Fruit fly (Drosophila melanogaster) whole organism, prepupa: ENCODE data around the gene Acsx1R.

Experiments
- Blimp-1 ChIP-seq: fragments of 200-800 bp; sonication (Bioruptor generic); optimal IDR thresholded peaks from 3 replicates; lab custom pipeline; 2017; ENCODE audit warnings: missing biosample characterization, missing genetic modification characterization, mild to moderate bottlenecking, moderate library complexity, missing genetic modification reagents
- CG10631 ChIP-seq: fragments of 200-800 bp; sonication (Bioruptor generic); optimal IDR thresholded peaks from 2 replicates; lab custom pipeline; 2016; ENCODE audit warnings: missing biosample characterization, missing genetic modification characterization
- CG11294 ChIP-seq: fragments of 200-800 bp; sonication (Bioruptor generic); IDR thresholded peaks from 2 replicates; pipeline ENCODE4 v1.3.6; 2022; ENCODE audit warnings: missing biosample characterization, missing genetic modification characterization
- CG11902 ChIP-seq: fragments of 200-800 bp; sonication (Bioruptor generic); optimal IDR thresholded peaks from 3 replicates; lab custom pipeline; 2016; ENCODE audit warnings: missing biosample characterization, missing genetic modification characterization
- CG15336 ChIP-seq: fragments of 200-800 bp; sonication (Bioruptor generic); IDR thresholded peaks from 2 replicates; pipeline ENCODE4 v1.3.6; 2022; ENCODE audit warnings: missing biosample characterization, missing genetic modification characterization
- CG1621 ChIP-seq: fragments of 200-800 bp; sonication (Bioruptor generic); optimal IDR thresholded peaks from 3 replicates; lab custom pipeline; 2018; ENCODE audit warnings: missing biosample characterization, mild to moderate bottlenecking, missing genetic modification characterization
- CG16779 ChIP-seq: fragments of 200-800 bp; sonication (Bioruptor generic); optimal IDR thresholded peaks from 3 replicates; lab custom pipeline; 2017; ENCODE audit warnings: missing biosample characterization, mild to moderate bottlenecking, missing genetic modification characterization
- CG32006 ChIP-seq: fragments of 200-800 bp; sonication (Bioruptor generic); optimal IDR thresholded peaks from 3 replicates; lab custom pipeline; 2017; ENCODE audit warnings: missing biosample characterization, mild to moderate bottlenecking, missing genetic modification characterization
- CG3919 ChIP-seq: fragments of 200-800 bp; sonication (Bioruptor generic); optimal IDR thresholded peaks from 3 replicates; lab custom pipeline; 2016; ENCODE audit warnings: missing biosample characterization, missing genetic modification characterization
- CG4318 ChIP-seq: fragments of 200-800 bp; sonication (Bioruptor generic); optimal IDR thresholded peaks from 3 replicates; lab custom pipeline; 2017; ENCODE audit warnings: missing biosample characterization, mild to moderate bottlenecking, missing genetic modification characterization
- CG6163 ChIP-seq: fragments of 200-800 bp; sonication (Bioruptor generic); IDR thresholded peaks from 3 replicates; pipeline ENCODE4 v1.3.6; 2022; ENCODE audit warnings: missing biosample characterization, missing genetic modification characterization
- CG6276 ChIP-seq: fragments of 200-800 bp; sonication (Bioruptor generic); optimal IDR thresholded peaks from 2 replicates; lab custom pipeline; 2017; ENCODE audit warnings: missing biosample characterization, mild to moderate bottlenecking, missing genetic modification characterization
- CG6792 ChIP-seq: fragments of 200-800 bp; sonication (Bioruptor generic); optimal IDR thresholded peaks from 3 replicates; lab custom pipeline; 2016; ENCODE audit warnings: missing biosample characterization, missing genetic modification characterization
- CG8119 ChIP-seq: fragments of 200-800 bp; sonication (Bioruptor generic); IDR thresholded peaks from 3 replicates; pipeline ENCODE4 v1.3.6; 2022; ENCODE audit warnings: missing biosample characterization, missing genetic modification characterization
- CG8632 ChIP-seq: fragments of 200-800 bp; sonication (Bioruptor generic); optimal IDR thresholded peaks from 3 replicates; lab custom pipeline; 2016; ENCODE audit warnings: missing biosample characterization, missing genetic modification characterization
- Eip75B ChIP-seq: fragments of 200-800 bp; sonication (Bioruptor generic); optimal IDR thresholded peaks from 3 replicates; lab custom pipeline; 2016; ENCODE audit warnings: missing biosample characterization, missing genetic modification characterization
- Eip78C ChIP-seq: fragments of 200-800 bp; sonication (Bioruptor generic); peaks from one replicate; lab custom pipeline; 2016; ENCODE audit warnings: missing biosample characterization, missing genetic modification characterization
- Eip93F ChIP-seq: fragments of 200-800 bp; sonication (Bioruptor generic); optimal IDR thresholded peaks from 2 replicates; lab custom pipeline; 2016; ENCODE audit warnings: missing biosample characterization, mild to moderate bottlenecking, missing genetic modification characterization
- Ets21C ChIP-seq: fragments of 200-800 bp; sonication (Bioruptor generic); optimal IDR thresholded peaks from 3 replicates; lab custom pipeline; 2016; ENCODE audit warnings: missing biosample characterization, missing genetic modification characterization
- Hr4 ChIP-seq: fragments of 200-800 bp; sonication (Bioruptor generic); optimal IDR thresholded peaks from 3 replicates; lab custom pipeline; 2016; ENCODE audit warnings: missing biosample characterization, missing genetic modification characterization
- Lpt ChIP-seq: fragments of 200-800 bp; sonication (Bioruptor generic); optimal IDR thresholded peaks from 3 replicates; lab custom pipeline; 2016; ENCODE audit warnings: missing biosample characterization, missing genetic modification characterization
- Met ChIP-seq: fragments of 200-800 bp; sonication (Bioruptor generic); optimal IDR thresholded peaks from 3 replicates; lab custom pipeline; 2016; ENCODE audit warnings: missing biosample characterization, missing genetic modification characterization
- OdsH ChIP-seq: fragments of 200-800 bp; sonication (Bioruptor generic); optimal IDR thresholded peaks from 3 replicates; lab custom pipeline; 2016; ENCODE audit warnings: missing biosample characterization, missing genetic modification characterization
- Smox ChIP-seq: fragments of 200-800 bp; sonication (Bioruptor generic); optimal IDR thresholded peaks from 3 replicates; lab custom pipeline; 2016; ENCODE audit warnings: missing biosample characterization, missing genetic modification characterization
- Sox102F ChIP-seq: fragments of 200-800 bp; sonication (Bioruptor generic); optimal IDR thresholded peaks from 2 replicates; lab custom pipeline; 2016; ENCODE audit warnings: missing biosample characterization, mild to moderate bottlenecking, missing genetic modification characterization
- Sox15 ChIP-seq: fragments of 200-800 bp; sonication (Bioruptor generic); optimal IDR thresholded peaks from 3 replicates; lab custom pipeline; 2016; ENCODE audit warnings: missing biosample characterization, missing genetic modification characterization
- achi ChIP-seq: fragments of 200-800 bp; sonication (Bioruptor generic); optimal IDR thresholded peaks from 3 replicates; lab custom pipeline; 2016; ENCODE audit warnings: missing biosample characterization, missing genetic modification characterization
- acj6 ChIP-seq: fragments of 200-800 bp; sonication (Bioruptor generic); optimal IDR thresholded peaks from 3 replicates; lab custom pipeline; 2016; ENCODE audit warnings: missing biosample characterization, missing genetic modification characterization
- cyc ChIP-seq: fragments of 200-800 bp; sonication (Bioruptor generic); optimal IDR thresholded peaks from 3 replicates; lab custom pipeline; 2016; ENCODE audit warnings: missing biosample characterization, missing genetic modification characterization
- dsx ChIP-seq: fragments of 200-800 bp; optimal IDR thresholded peaks from 3 replicates; lab custom pipeline; 2019; ENCODE audit warnings: missing biosample characterization, mild to moderate bottlenecking, missing genetic modification characterization, moderate library complexity; ENCODE audit not compliant: poor library complexity, severe bottlenecking
- esn ChIP-seq: fragments of 200-800 bp; sonication (Bioruptor generic); optimal IDR thresholded peaks from 2 replicates; lab custom pipeline; 2016; ENCODE audit warnings: missing biosample characterization, mild to moderate bottlenecking, missing genetic modification characterization, moderate library complexity
- fd59A ChIP-seq: fragments of 200-800 bp; sonication (Bioruptor generic); optimal IDR thresholded peaks from 2 replicates; lab custom pipeline; 2017; ENCODE audit warnings: missing biosample characterization, mild to moderate bottlenecking, missing genetic modification characterization, missing genetic modification reagents
- fkh ChIP-seq: fragments of 200-800 bp; sonication (Bioruptor generic); optimal IDR thresholded peaks from 3 replicates; lab custom pipeline; 2017; ENCODE audit warnings: missing biosample characterization, mild to moderate bottlenecking, missing genetic modification characterization, moderate library complexity
- lz ChIP-seq: fragments of 200-800 bp; sonication (Bioruptor generic); optimal IDR thresholded peaks from 3 replicates; lab custom pipeline; 2016; ENCODE audit warnings: missing biosample characterization, missing genetic modification characterization
- net ChIP-seq: fragments of 200-800 bp; sonication (Bioruptor generic); optimal IDR thresholded peaks from 3 replicates; lab custom pipeline; 2016; ENCODE audit warnings: missing biosample characterization, missing genetic modification characterization
- pdm3 ChIP-seq: fragments of 200-800 bp; sonication (Bioruptor generic); optimal IDR thresholded peaks from 3 replicates; lab custom pipeline; 2016; ENCODE audit warnings: missing biosample characterization, missing genetic modification characterization
- svp ChIP-seq: fragments of 200-800 bp; sonication (Bioruptor generic); peaks from one replicate; lab custom pipeline; 2016; ENCODE audit warnings: missing biosample characterization, missing genetic modification characterization
- topi ChIP-seq: fragments of 200-800 bp; sonication (Bioruptor generic); optimal IDR thresholded peaks from 3 replicates; lab custom pipeline; 2016; ENCODE audit warnings: missing biosample characterization, missing genetic modification characterization

Acsx1R gene

DNA sequence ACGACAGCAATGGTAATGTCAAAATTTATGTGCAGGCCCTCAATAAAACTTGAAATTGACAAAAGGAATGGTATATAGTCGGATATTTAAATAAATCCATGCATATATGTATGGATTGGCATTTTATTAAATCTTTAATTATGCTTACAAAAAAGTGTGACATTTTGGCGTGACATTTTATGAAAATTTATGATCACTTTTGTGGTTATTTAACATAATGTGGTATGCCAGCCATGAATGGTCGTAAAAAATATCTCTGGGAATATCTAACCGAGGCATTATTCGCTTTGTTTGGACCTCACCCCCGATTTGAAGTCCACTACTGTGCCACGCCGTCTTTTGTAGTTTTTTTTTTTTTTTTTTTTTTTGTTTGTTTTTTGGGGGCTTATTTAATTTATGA lies 26.5 kb upstream of the Acsx1R start:
- TF ChIP-seq net (GFP tag; lab: Kevin White, UChicago) (no peak), CG8119 (GFP tag; lab: Robert Waterston, UW) (no peak), Sox15 (GFP tag; lab: Kevin White, UChicago) (no peak), lz (GFP tag; lab: Kevin White, UChicago) (no peak), Hr4 (GFP tag; lab: Kevin White, UChicago) (no peak), CG6163 (GFP tag; lab: Robert Waterston, UW) (no peak), achi (GFP tag; lab: Kevin White, UChicago) (no peak), CG16779 (no peak)
- TF ChIP-seq, all 60 proteins: peak for 0

dm6 chr3R:19802508-19802907 lies 25.4 kb upstream of the Acsx1R start:
- TF ChIP-seq Smox (no peak), cyc (no peak), CG3919 (GFP tag; lab: Kevin White, UChicago) (no peak), Ets21C (GFP tag; lab: Kevin White, UChicago) (no peak), Eip78C (peak; percentile 68), dsx (GFP tag; lab: Kevin White, UChicago) (no peak), OdsH (GFP tag; lab: Kevin White, UChicago) (no peak), svp (GFP tag; lab: Kevin White, UChicago) (peak; percentile 12), CG11294 (GFP tag; lab: Robert Waterston, UW) (no peak), Met (GFP tag; lab: Kevin White, UChicago) (peak; percentile 4), CG6163 (GFP tag; lab: Robert Waterston, UW) (no peak), fkh (GFP tag; lab: Kevin White, UChicago) (no peak), fd59A (GFP tag; lab: Kevin White, UChicago) (no peak), CG6792 (GFP tag; lab: Kevin White, UChicago) (no peak), Sox102F (GFP tag; lab: Kevin White, UChicago) (no peak), CG11902 (GFP tag; lab: Kevin White, UChicago) (no peak), CG15336 (no peak), topi (GFP tag; lab: Kevin White, UChicago) (no peak), achi (GFP tag; lab: Kevin White, UChicago) (no peak)

dm6 chr3R:19801752-19802151 lies 24.7 kb upstream of the Acsx1R start:
- peak; percentile 27 for TF ChIP-seq CG32006
- peak; percentile 6 for TF ChIP-seq CG4318 (GFP tag; lab: Kevin White, UChicago)
- no peak for TF ChIP-seq fkh (GFP tag; lab: Kevin White, UChicago)
- no peak for TF ChIP-seq acj6
- peak; percentile 75 for TF ChIP-seq Eip78C
- TF ChIP-seq Hr4 (GFP tag; lab: Kevin White, UChicago), result peak; percentile 30
- TF ChIP-seq CG6163 (GFP tag; lab: Robert Waterston, UW), result 0 out of 3 replicates have a peak, but pooled peaks have one; percentile 45

DNA sequence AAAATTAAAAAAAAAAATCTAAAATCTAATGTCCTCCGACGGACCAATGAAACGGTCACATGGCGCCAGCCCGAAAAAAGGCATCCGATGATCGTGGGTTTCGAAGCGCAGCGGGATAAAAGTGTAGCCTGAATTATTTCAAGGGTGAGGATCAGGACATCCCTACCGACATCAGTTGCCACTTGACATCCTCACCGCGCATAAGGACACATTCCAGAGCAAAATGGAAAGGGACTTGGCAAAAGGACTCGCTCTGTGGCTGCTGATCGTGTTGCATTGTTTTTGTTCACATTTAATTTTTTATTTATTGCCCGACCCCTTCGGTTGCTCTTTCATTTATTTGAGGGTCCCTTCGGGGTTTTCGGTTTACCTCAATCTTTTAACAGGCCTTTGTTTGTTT lies 22.5 kb upstream of the Acsx1R start:
- TF ChIP-seq Eip78C (peak; percentile 17), CG11902 (GFP tag; lab: Kevin White, UChicago) (no peak), CG4318 (GFP tag; lab: Kevin White, UChicago) (no peak)

DNA sequence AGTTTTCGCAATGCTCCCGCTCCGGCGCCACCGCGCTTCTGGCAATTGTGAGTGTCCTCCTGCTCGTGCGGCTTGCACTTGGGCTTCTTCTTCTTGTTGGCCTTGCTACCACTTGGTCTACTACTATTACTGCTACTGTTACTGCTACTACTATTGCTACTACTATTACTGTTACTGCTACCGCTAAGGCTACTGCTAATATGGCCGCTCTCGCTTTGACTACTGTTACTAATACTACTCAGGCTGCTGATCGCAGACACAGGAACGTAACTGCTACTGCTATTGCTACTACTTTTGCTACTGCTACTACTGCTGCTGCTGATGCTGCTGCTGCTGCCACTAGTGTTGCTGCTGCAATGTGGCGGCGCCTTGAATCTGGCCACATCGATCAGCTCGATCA lies 19.8 kb upstream of the Acsx1R start:
- TF ChIP-seq topi (GFP tag; lab: Kevin White, UChicago), result no peak
- no peak for TF ChIP-seq lz (GFP tag; lab: Kevin White, UChicago)
- TF ChIP-seq Smox, result no peak
- TF ChIP-seq CG1621 (tag; lab: Kevin White, UChicago), result no peak
- no peak for TF ChIP-seq dsx (GFP tag; lab: Kevin White, UChicago)
- no peak for TF ChIP-seq CG10631 (GFP tag; lab: Kevin White, UChicago)
- TF ChIP-seq CG8632, result no peak

dm6 chr3R:19795332-19795731 lies 18.3 kb upstream of the Acsx1R start:
- TF ChIP-seq Eip75B (GFP tag; lab: Kevin White, UChicago) (no peak), Eip93F (GFP tag; lab: Kevin White, UChicago) (no peak), pdm3 (GFP tag; lab: Kevin White, UChicago) (no peak), esn (GFP tag; lab: Kevin White, UChicago) (no peak), CG8632 (no peak), Blimp-1 (GFP tag; lab: Kevin White, UChicago) (no peak), CG6276 (GFP tag; lab: Kevin White, UChicago) (no peak), CG8119 (GFP tag; lab: Robert Waterston, UW) (no peak), CG11294 (GFP tag; lab: Robert Waterston, UW) (no peak), net (GFP tag; lab: Kevin White, UChicago) (no peak), CG11902 (GFP tag; lab: Kevin White, UChicago) (no peak), Lpt (GFP tag; lab: Kevin White, UChicago) (no peak)
